Fruit fly (Drosophila melanogaster) whole organism, prepupa: ENCODE results near the gene CG17834.

Experiments
- Blimp-1 ChIP-seq: fragments of 200-800 bp; sonication (Bioruptor generic); optimal IDR thresholded peaks from 3 replicates; lab custom pipeline; 2017; ENCODE audit warnings: missing biosample characterization, missing genetic modification characterization, mild to moderate bottlenecking, moderate library complexity, missing genetic modification reagents
- CG11294 ChIP-seq: fragments of 200-800 bp; sonication (Bioruptor generic); IDR thresholded peaks from 2 replicates; pipeline ENCODE4 v1.3.6; 2022; ENCODE audit warnings: missing biosample characterization, missing genetic modification characterization
- CG11902 ChIP-seq: fragments of 200-800 bp; sonication (Bioruptor generic); optimal IDR thresholded peaks from 3 replicates; lab custom pipeline; 2016; ENCODE audit warnings: missing biosample characterization, missing genetic modification characterization
- CG15336 ChIP-seq: fragments of 200-800 bp; sonication (Bioruptor generic); IDR thresholded peaks from 2 replicates; pipeline ENCODE4 v1.3.6; 2022; ENCODE audit warnings: missing biosample characterization, missing genetic modification characterization
- CG1621 ChIP-seq: fragments of 200-800 bp; sonication (Bioruptor generic); optimal IDR thresholded peaks from 3 replicates; lab custom pipeline; 2018; ENCODE audit warnings: missing biosample characterization, mild to moderate bottlenecking, missing genetic modification characterization
- CG16779 ChIP-seq: fragments of 200-800 bp; sonication (Bioruptor generic); optimal IDR thresholded peaks from 3 replicates; lab custom pipeline; 2017; ENCODE audit warnings: missing biosample characterization, mild to moderate bottlenecking, missing genetic modification characterization
- CG3032 ChIP-seq: fragments of 200-800 bp; optimal IDR thresholded peaks from 2 replicates; lab custom pipeline; 2019; ENCODE audit warnings: missing biosample characterization, mild to moderate bottlenecking, missing genetic modification characterization, moderate library complexity
- CG32006 ChIP-seq: fragments of 200-800 bp; sonication (Bioruptor generic); optimal IDR thresholded peaks from 3 replicates; lab custom pipeline; 2017; ENCODE audit warnings: missing biosample characterization, mild to moderate bottlenecking, missing genetic modification characterization
- CG6163 ChIP-seq: fragments of 200-800 bp; sonication (Bioruptor generic); IDR thresholded peaks from 3 replicates; pipeline ENCODE4 v1.3.6; 2022; ENCODE audit warnings: missing biosample characterization, missing genetic modification characterization
- CG6276 ChIP-seq: fragments of 200-800 bp; sonication (Bioruptor generic); optimal IDR thresholded peaks from 2 replicates; lab custom pipeline; 2017; ENCODE audit warnings: missing biosample characterization, mild to moderate bottlenecking, missing genetic modification characterization
- CG6792 ChIP-seq: fragments of 200-800 bp; sonication (Bioruptor generic); optimal IDR thresholded peaks from 3 replicates; lab custom pipeline; 2016; ENCODE audit warnings: missing biosample characterization, missing genetic modification characterization
- CG6808 ChIP-seq: fragments of 200-800 bp; sonication (Bioruptor generic); optimal IDR thresholded peaks from 3 replicates; lab custom pipeline; 2017; ENCODE audit warnings: missing biosample characterization, missing genetic modification characterization, mild to moderate bottlenecking, moderate library complexity, missing genetic modification reagents
- CG6854 ChIP-seq: fragments of 200-800 bp; sonication (Bioruptor generic); optimal IDR thresholded peaks from 2 replicates; lab custom pipeline; 2017; ENCODE audit warnings: missing biosample characterization, mild to moderate bottlenecking, missing genetic modification characterization
- CG8119 ChIP-seq: fragments of 200-800 bp; sonication (Bioruptor generic); IDR thresholded peaks from 3 replicates; pipeline ENCODE4 v1.3.6; 2022; ENCODE audit warnings: missing biosample characterization, missing genetic modification characterization
- CG8319 ChIP-seq: fragments of 200-800 bp; sonication (Bioruptor generic); optimal IDR thresholded peaks from 3 replicates; lab custom pipeline; 2016; ENCODE audit warnings: missing biosample characterization, missing genetic modification characterization
- CG8632 ChIP-seq: fragments of 200-800 bp; sonication (Bioruptor generic); optimal IDR thresholded peaks from 3 replicates; lab custom pipeline; 2016; ENCODE audit warnings: missing biosample characterization, missing genetic modification characterization
- Eip78C ChIP-seq: fragments of 200-800 bp; sonication (Bioruptor generic); peaks from one replicate; lab custom pipeline; 2016; ENCODE audit warnings: missing biosample characterization, missing genetic modification characterization
- Hr4 ChIP-seq: fragments of 200-800 bp; sonication (Bioruptor generic); optimal IDR thresholded peaks from 3 replicates; lab custom pipeline; 2016; ENCODE audit warnings: missing biosample characterization, missing genetic modification characterization
- Smox ChIP-seq: fragments of 200-800 bp; sonication (Bioruptor generic); optimal IDR thresholded peaks from 3 replicates; lab custom pipeline; 2016; ENCODE audit warnings: missing biosample characterization, missing genetic modification characterization
- Sox102F ChIP-seq: fragments of 200-800 bp; sonication (Bioruptor generic); optimal IDR thresholded peaks from 2 replicates; lab custom pipeline; 2016; ENCODE audit warnings: missing biosample characterization, mild to moderate bottlenecking, missing genetic modification characterization
- Sox14 ChIP-seq: fragments of 200-800 bp; sonication (Bioruptor generic); optimal IDR thresholded peaks from 3 replicates; lab custom pipeline; 2016; ENCODE audit warnings: missing biosample characterization, missing genetic modification characterization
- Sox15 ChIP-seq: fragments of 200-800 bp; sonication (Bioruptor generic); optimal IDR thresholded peaks from 3 replicates; lab custom pipeline; 2016; ENCODE audit warnings: missing biosample characterization, missing genetic modification characterization
- achi ChIP-seq: fragments of 200-800 bp; sonication (Bioruptor generic); optimal IDR thresholded peaks from 3 replicates; lab custom pipeline; 2016; ENCODE audit warnings: missing biosample characterization, missing genetic modification characterization
- dac ChIP-seq: fragments of 200-800 bp; sonication (Bioruptor generic); optimal IDR thresholded peaks from 2 replicates; lab custom pipeline; 2017; ENCODE audit warnings: missing biosample characterization, mild to moderate bottlenecking, missing genetic modification characterization
- dsx ChIP-seq: fragments of 200-800 bp; optimal IDR thresholded peaks from 3 replicates; lab custom pipeline; 2019; ENCODE audit warnings: missing biosample characterization, mild to moderate bottlenecking, missing genetic modification characterization, moderate library complexity; ENCODE audit not compliant: poor library complexity, severe bottlenecking
- eg ChIP-seq: fragments of 200-800 bp; sonication (Bioruptor generic); IDR thresholded peaks from 3 replicates; pipeline ENCODE4 v1.3.6; 2022; ENCODE audit warnings: missing biosample characterization, missing genetic modification characterization
- esn ChIP-seq: fragments of 200-800 bp; sonication (Bioruptor generic); optimal IDR thresholded peaks from 2 replicates; lab custom pipeline; 2016; ENCODE audit warnings: missing biosample characterization, mild to moderate bottlenecking, missing genetic modification characterization, moderate library complexity
- fd85E ChIP-seq: fragments of 200-800 bp; sonication (Bioruptor generic); optimal IDR thresholded peaks from 3 replicates; lab custom pipeline; 2016; ENCODE audit warnings: missing biosample characterization, missing genetic modification characterization
- fkh ChIP-seq: fragments of 200-800 bp; sonication (Bioruptor generic); optimal IDR thresholded peaks from 3 replicates; lab custom pipeline; 2017; ENCODE audit warnings: missing biosample characterization, mild to moderate bottlenecking, missing genetic modification characterization, moderate library complexity
- net ChIP-seq: fragments of 200-800 bp; sonication (Bioruptor generic); optimal IDR thresholded peaks from 3 replicates; lab custom pipeline; 2016; ENCODE audit warnings: missing biosample characterization, missing genetic modification characterization
- pdm3 ChIP-seq: fragments of 200-800 bp; sonication (Bioruptor generic); optimal IDR thresholded peaks from 3 replicates; lab custom pipeline; 2016; ENCODE audit warnings: missing biosample characterization, missing genetic modification characterization
- spab ChIP-seq: fragments of 200-800 bp; sonication (Bioruptor generic); optimal IDR thresholded peaks from 2 replicates; lab custom pipeline; 2017; ENCODE audit warnings: missing biosample characterization, mild to moderate bottlenecking, missing genetic modification characterization, missing genetic modification reagents
- ss ChIP-seq, 2 experiments: fragments of 200-800 bp; sonication (Bioruptor generic); optimal IDR thresholded peaks; 2 replicates in 1 of 2; 3 replicates in 1 of 2; lab custom pipeline; 2017 to 2018; ENCODE audit warnings: mild to moderate bottlenecking in 2 of 2, missing biosample characterization in 2 of 2, missing genetic modification characterization in 2 of 2, moderate library complexity in 1 of 2
- svp ChIP-seq: fragments of 200-800 bp; sonication (Bioruptor generic); peaks from one replicate; lab custom pipeline; 2016; ENCODE audit warnings: missing biosample characterization, missing genetic modification characterization
- vri ChIP-seq: fragments of 200-800 bp; sonication (Bioruptor generic); optimal IDR thresholded peaks from 3 replicates; lab custom pipeline; 2016; ENCODE audit warnings: missing biosample characterization, mild to moderate bottlenecking, missing genetic modification characterization

Gene CG17834

DNA sequence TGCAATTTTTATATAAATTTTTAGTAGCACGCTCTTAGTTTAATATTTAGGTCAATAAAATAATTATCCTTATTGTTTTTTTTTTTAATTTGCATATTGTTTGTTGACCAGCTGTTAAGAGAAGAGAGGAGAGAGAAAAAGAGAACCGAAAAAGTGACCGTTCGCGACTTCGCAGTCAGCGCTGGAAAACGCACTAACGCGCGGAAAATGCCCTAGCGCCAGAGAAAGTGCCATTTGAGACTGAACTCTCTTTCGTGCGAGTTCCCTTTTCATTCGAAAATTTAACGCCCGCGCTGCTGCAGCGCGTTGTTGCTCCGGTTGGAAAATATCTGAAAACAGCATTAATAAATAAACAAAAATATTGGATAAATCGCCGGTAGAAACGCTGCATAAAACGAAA, 14.2 kb downstream of the CG17834 start:
- no peak for TF ChIP-seq Blimp-1 (GFP tag; lab: Kevin White, UChicago)
- TF ChIP-seq CG6808 (GFP tag; lab: Kevin White, UChicago), result peak; percentile 7
- TF ChIP-seq Hr4 (GFP tag; lab: Kevin White, UChicago), result no peak
- TF ChIP-seq CG15336 (GFP tag; lab: Robert Waterston, UW), result peak; percentile 46; the same call in 1 of the 2 replicates
- peak; percentile 50 for TF ChIP-seq Eip78C (GFP tag; lab: Kevin White, UChicago)
- peak; percentile 17; the same call in 1 of the 3 replicates for TF ChIP-seq CG8119
- no peak for TF ChIP-seq CG6276 (GFP tag; lab: Kevin White, UChicago)
- no peak for TF ChIP-seq pdm3 (GFP tag; lab: Kevin White, UChicago)
- TF ChIP-seq CG6163, result peak; percentile 43; the same call in 1 of the 3 replicates
- TF ChIP-seq esn (GFP tag; lab: Kevin White, UChicago), result peak; percentile 13
- peak; percentile 35 for TF ChIP-seq CG6854 (GFP tag; lab: Kevin White, UChicago)
- peak; percentile 39 for TF ChIP-seq Sox102F (GFP tag; lab: Kevin White, UChicago)
- TF ChIP-seq svp (GFP tag; lab: Kevin White, UChicago), result no peak
- peak in 1 of 2 experiments; percentile 10 for TF ChIP-seq ss (GFP tag; optimal IDR thresholded peaks at IDR 0.05; lab: Kevin White, UChicago)
- TF ChIP-seq net, result peak; percentile 23
- peak; percentile 23 for TF ChIP-seq fkh (GFP tag; lab: Kevin White, UChicago)
- TF ChIP-seq fd85E (GFP tag; lab: Kevin White, UChicago), result no peak
- TF ChIP-seq, all 60 proteins: peak for 11

- TF ChIP-seq CG6163, result peak; percentile 70; the same call in 2 of the 3 replicates
- no peak for TF ChIP-seq vri (GFP tag; lab: Kevin White, UChicago)
- TF ChIP-seq CG15336 (GFP tag; lab: Robert Waterston, UW), result peak; percentile 44; the same call in 1 of the 2 replicates
- no peak for TF ChIP-seq spab (GFP tag; lab: Kevin White, UChicago)
- no peak for TF ChIP-seq eg (GFP tag; lab: Robert Waterston, UW)
- TF ChIP-seq CG3032, result no peak
- peak in 1 of 2 experiments; percentile 12 for TF ChIP-seq ss (GFP tag; optimal IDR thresholded peaks at IDR 0.05; lab: Kevin White, UChicago)
- no peak for TF ChIP-seq Smox
- no peak for TF ChIP-seq CG8632
- no peak for TF ChIP-seq dsx (GFP tag; lab: Kevin White, UChicago)
- TF ChIP-seq CG16779 (tag; lab: Kevin White, UChicago), result no peak
- no peak for TF ChIP-seq CG6808 (GFP tag; lab: Kevin White, UChicago)
- no peak for TF ChIP-seq CG11902 (GFP tag; lab: Kevin White, UChicago)
- no peak for TF ChIP-seq dac (GFP tag; lab: Kevin White, UChicago)
- TF ChIP-seq Sox15, result no peak
- peak; percentile 6 for TF ChIP-seq CG6276 (GFP tag; lab: Kevin White, UChicago)
- peak; percentile 40 for TF ChIP-seq Eip78C (GFP tag; lab: Kevin White, UChicago)
- no peak for TF ChIP-seq Sox14
- no peak for TF ChIP-seq achi
- no peak for TF ChIP-seq CG32006 (GFP tag; lab: Kevin White, UChicago)
- TF ChIP-seq CG8119, result peak; percentile 25; the same call in 1 of the 3 replicates
- TF ChIP-seq esn (GFP tag; lab: Kevin White, UChicago), result no peak
- peak; percentile 4 for TF ChIP-seq CG6854 (GFP tag; lab: Kevin White, UChicago)
- peak; percentile 47 for TF ChIP-seq svp (GFP tag; lab: Kevin White, UChicago)
- no peak for TF ChIP-seq CG1621
- TF ChIP-seq CG8319, result no peak
- TF ChIP-seq CG11294 (GFP tag; lab: Robert Waterston, UW), result no peak
- TF ChIP-seq Sox102F (GFP tag; lab: Kevin White, UChicago), result peak; percentile 25
Observed at dm6 chr2L:8543731-8544359, 14.9 kb downstream of the CG17834 start.

DNA sequence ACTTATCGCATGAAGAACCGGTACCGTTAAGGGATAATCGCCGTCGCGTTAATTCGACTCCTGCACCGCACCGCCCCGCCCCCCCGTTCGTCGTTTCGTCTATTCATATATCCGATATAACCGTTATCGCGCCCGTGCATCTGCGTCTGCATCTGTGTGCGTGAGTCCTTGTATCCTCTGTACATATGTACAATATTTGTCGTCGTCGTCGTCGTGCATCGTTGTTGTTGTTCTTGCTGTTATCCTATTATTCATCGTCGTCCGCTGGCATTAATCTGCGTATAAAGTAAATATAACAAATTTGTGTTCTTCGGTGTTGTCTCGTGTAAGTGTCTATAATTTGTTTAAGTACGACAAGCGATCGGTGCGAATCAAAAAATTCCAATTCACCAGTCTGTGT, 15.7 kb downstream of the CG17834 start:
- TF ChIP-seq CG16779 (tag; lab: Kevin White, UChicago) (no peak), CG1621 (no peak), CG32006 (GFP tag; lab: Kevin White, UChicago) (no peak), Sox102F (GFP tag; lab: Kevin White, UChicago) (no peak), CG6792 (GFP tag; lab: Kevin White, UChicago) (no peak)
